Fruit fly (Drosophila melanogaster) whole organism, embryonic: ENCODE measurements around the gene CG5665.

Source experiments
- Ada2b ChIP-seq: fragments of 200-800 bp; sonication (Bioruptor generic); IDR thresholded peaks from 2 replicates; pipeline ENCODE4 v1.3.6; 2022; ENCODE audit warnings: missing biosample characterization, missing genetic modification characterization
- Atf6 ChIP-seq: fragments of 200-800 bp; sonication (Bioruptor generic); IDR thresholded peaks from 2 replicates; pipeline ENCODE4 v1.3.6; 2022; ENCODE audit warnings: missing biosample characterization, missing genetic modification characterization
- B-H1 ChIP-seq: fragments of 200-800 bp; sonication (Bioruptor generic); IDR thresholded peaks from 3 replicates; pipeline ENCODE4 v1.3.6; 2022; ENCODE audit warnings: missing biosample characterization, missing genetic modification characterization
- CG1024 ChIP-seq: fragments of 200-800 bp; sonication (Bioruptor generic); IDR thresholded peaks from 2 replicates; pipeline ENCODE4 v1.3.6; 2022; ENCODE audit warnings: missing biosample characterization, missing genetic modification characterization
- CG10543 ChIP-seq: fragments of 200-800 bp; sonication (Bioruptor generic); optimal IDR thresholded peaks from 3 replicates; lab custom pipeline; 2017; ENCODE audit warnings: missing biosample characterization, mild to moderate bottlenecking, missing genetic modification characterization, moderate library complexity
- CG11247 ChIP-seq: fragments of 200-800 bp; sonication (Bioruptor generic); IDR thresholded peaks from 2 replicates; pipeline ENCODE4 v1.3.6; 2022; ENCODE audit warnings: missing biosample characterization, missing genetic modification characterization
- CG11560 ChIP-seq: fragments of 200-800 bp; sonication (Bioruptor generic); IDR thresholded peaks from 3 replicates; pipeline ENCODE4 v1.3.6; 2022; ENCODE audit warnings: missing biosample characterization, missing genetic modification characterization
- CG12104 ChIP-seq: fragments of 200-800 bp; sonication (Bioruptor generic); optimal IDR thresholded peaks from 3 replicates; lab custom pipeline; 2016; ENCODE audit warnings: missing biosample characterization, missing genetic modification characterization
- CG12219 ChIP-seq: fragments of 200-800 bp; sonication (Bioruptor generic); optimal IDR thresholded peaks from 3 replicates; lab custom pipeline; 2018; ENCODE audit warnings: missing biosample characterization, mild to moderate bottlenecking, missing genetic modification characterization
- CG14441 ChIP-seq: fragments of 200-800 bp; sonication (Bioruptor generic); IDR thresholded peaks from 2 replicates; pipeline ENCODE4 v1.3.6; 2022; ENCODE audit warnings: missing biosample characterization, missing genetic modification characterization
- CG15269 ChIP-seq: fragments of 200-800 bp; sonication (Bioruptor generic); optimal IDR thresholded peaks from 2 replicates; lab custom pipeline; 2018; ENCODE audit warnings: missing biosample characterization, mild to moderate bottlenecking, missing genetic modification characterization, moderate library complexity
- CG16813 ChIP-seq: fragments of 200-800 bp; sonication (Bioruptor generic); IDR thresholded peaks from 3 replicates; pipeline ENCODE4 v1.3.6; 2022; ENCODE audit warnings: missing biosample characterization, missing genetic modification characterization; ENCODE audit not compliant: partially characterized antibody
- CG17568 ChIP-seq: fragments of 200-800 bp; sonication (Bioruptor generic); optimal IDR thresholded peaks from 2 replicates; lab custom pipeline; 2018; ENCODE audit warnings: missing biosample characterization, mild to moderate bottlenecking, missing genetic modification characterization, moderate library complexity
- CG1792 ChIP-seq: fragments of 200-800 bp; sonication (Bioruptor generic); optimal IDR thresholded peaks from 2 replicates; lab custom pipeline; 2016; ENCODE audit warnings: missing biosample characterization, missing genetic modification characterization
- CG18476 ChIP-seq: fragments of 200-800 bp; sonication (Bioruptor generic); optimal IDR thresholded peaks from 2 replicates; lab custom pipeline; 2016; ENCODE audit warnings: missing biosample characterization, mild to moderate bottlenecking, missing genetic modification characterization
- CG2712 ChIP-seq: fragments of 200-800 bp; optimal IDR thresholded peaks from 3 replicates; lab custom pipeline; 2019; ENCODE audit warnings: missing biosample characterization, mild to moderate bottlenecking, missing genetic modification characterization, moderate library complexity
- CG30403 ChIP-seq: fragments of 200-800 bp; sonication (Bioruptor generic); optimal IDR thresholded peaks from 3 replicates; lab custom pipeline; 2016; ENCODE audit warnings: missing biosample characterization, missing genetic modification characterization
- CG4360 ChIP-seq: fragments of 200-800 bp; sonication (Bioruptor generic); IDR thresholded peaks from 2 replicates; pipeline ENCODE4 v1.3.6; 2022; ENCODE audit warnings: missing biosample characterization, missing genetic modification characterization
- CG6272 ChIP-seq: fragments of 200-800 bp; sonication (Bioruptor generic); IDR thresholded peaks from 2 replicates; pipeline ENCODE4 v1.3.6; 2022; ENCODE audit warnings: missing biosample characterization, missing genetic modification characterization
- CG6813 ChIP-seq: fragments of 200-800 bp; sonication (Bioruptor generic); optimal IDR thresholded peaks from 2 replicates; lab custom pipeline; 2017; ENCODE audit warnings: missing biosample characterization, missing genetic modification characterization, mild to moderate bottlenecking, moderate library complexity, missing genetic modification reagents
- CG7928 ChIP-seq: fragments of 200-800 bp; sonication (Bioruptor generic); optimal IDR thresholded peaks from 2 replicates; lab custom pipeline; 2017; ENCODE audit warnings: missing biosample characterization, mild to moderate bottlenecking, missing genetic modification characterization
- CG9215 ChIP-seq: fragments of 200-800 bp; sonication (Bioruptor generic); IDR thresholded peaks from 2 replicates; pipeline ENCODE4 v1.3.6; 2022; ENCODE audit warnings: missing biosample characterization, missing genetic modification characterization
- CG9932 ChIP-seq: fragments of 200-800 bp; sonication (Bioruptor generic); IDR thresholded peaks from 2 replicates; pipeline ENCODE4 v1.3.6; 2022; ENCODE audit warnings: missing biosample characterization, missing genetic modification characterization
- Dbx ChIP-seq: fragments of 200-800 bp; sonication (Bioruptor generic); IDR thresholded peaks from 3 replicates; pipeline ENCODE4 v1.3.6; 2022; ENCODE audit warnings: missing biosample characterization, missing genetic modification characterization
- Deaf1 ChIP-seq: fragments of 200-800 bp; optimal IDR thresholded peaks from 3 replicates; lab custom pipeline; 2019; ENCODE audit warnings: missing biosample characterization, mild to moderate bottlenecking, missing genetic modification characterization, moderate library complexity
- Fer1 ChIP-seq: fragments of 200-800 bp; sonication (Bioruptor generic); optimal IDR thresholded peaks from 2 replicates; lab custom pipeline; 2017; ENCODE audit warnings: missing biosample characterization, mild to moderate bottlenecking, missing genetic modification characterization
- Hand ChIP-seq: fragments of 200-800 bp; sonication (Bioruptor generic); optimal IDR thresholded peaks from 2 replicates; lab custom pipeline; 2017; ENCODE audit warnings: mild to moderate bottlenecking, missing biosample characterization, missing genetic modification reagents, missing genetic modification characterization
- Hmx ChIP-seq: fragments of 200-800 bp; sonication (Bioruptor generic); optimal IDR thresholded peaks from 2 replicates; lab custom pipeline; 2016; ENCODE audit warnings: missing biosample characterization, missing genetic modification characterization
- Hr78 ChIP-seq, 2 experiments: fragments of 200-800 bp in 1 of 2; fragments of >200 bp in 1 of 2; sonication (Bioruptor generic) in 1 of 2; optimal IDR thresholded peaks; 2 replicates each; lab custom pipeline; 2017 to 2019; ENCODE audit warnings: missing biosample characterization in 2 of 2, missing genetic modification characterization in 2 of 2, mild to moderate bottlenecking in 1 of 2, moderate library complexity in 1 of 2
- Lhr ChIP-seq: fragments of 200-800 bp; sonication (Bioruptor generic); optimal IDR thresholded peaks from 3 replicates; lab custom pipeline; 2017; ENCODE audit warnings: mild to moderate bottlenecking, missing biosample characterization, missing genetic modification reagents, missing genetic modification characterization
- Med ChIP-seq: fragments of 200-800 bp; sonication (Bioruptor generic); peaks from one replicate; lab custom pipeline; 2016; ENCODE audit warnings: missing biosample characterization, missing genetic modification characterization, mild to moderate bottlenecking, inconsistent platforms, moderate library complexity
- Oaz ChIP-seq: fragments of 200-800 bp; sonication (Bioruptor generic); IDR thresholded peaks from 2 replicates; pipeline ENCODE4 v1.3.6; 2022; ENCODE audit warnings: missing biosample characterization, missing genetic modification characterization
- Poxn ChIP-seq: fragments of 200-800 bp; sonication (Bioruptor generic); IDR thresholded peaks from 2 replicates; pipeline ENCODE4 v1.3.6; 2022; ENCODE audit warnings: missing biosample characterization, missing genetic modification characterization
- Sin3A ChIP-seq: fragments of >200 bp; optimal IDR thresholded peaks from 2 replicates; lab custom pipeline; 2018
- Sry-δ ChIP-seq: fragments of 200-800 bp; sonication (Bioruptor generic); optimal IDR thresholded peaks from 2 replicates; lab custom pipeline; 2016; ENCODE audit warnings: missing biosample characterization, missing genetic modification characterization
- ab ChIP-seq: fragments of 200-800 bp; sonication (Bioruptor generic); optimal IDR thresholded peaks from 2 replicates; lab custom pipeline; 2016; ENCODE audit warnings: missing biosample characterization, missing genetic modification characterization
- ap ChIP-seq: fragments of 200-800 bp; sonication (Bioruptor generic); IDR thresholded peaks from 2 replicates; pipeline ENCODE4 v1.3.6; 2022; ENCODE audit warnings: missing biosample characterization, missing genetic modification characterization
- caup ChIP-seq: fragments of 200-800 bp; sonication (Bioruptor generic); optimal IDR thresholded peaks from 3 replicates; lab custom pipeline; 2017; ENCODE audit warnings: missing biosample characterization, mild to moderate bottlenecking, missing genetic modification characterization, moderate library complexity; ENCODE audit not compliant: severe bottlenecking
- chif ChIP-seq, 2 experiments: fragments of 200-800 bp; sonication (Bioruptor generic); optimal IDR thresholded peaks; 3 replicates each; lab custom pipeline; 2016; ENCODE audit warnings: missing biosample characterization in 2 of 2, missing genetic modification characterization in 2 of 2
- danr ChIP-seq: fragments of 200-800 bp; sonication (Bioruptor generic); IDR thresholded peaks from 2 replicates; pipeline ENCODE4 v1.3.6; 2022; ENCODE audit warnings: missing biosample characterization, missing genetic modification characterization
- fd96Cb ChIP-seq: fragments of 200-800 bp; sonication (Bioruptor generic); optimal IDR thresholded peaks from 2 replicates; lab custom pipeline; 2018; ENCODE audit warnings: missing biosample characterization, mild to moderate bottlenecking, missing genetic modification characterization, moderate library complexity
- gfzf ChIP-seq: fragments of 200-800 bp; sonication (Bioruptor generic); optimal IDR thresholded peaks from 2 replicates; lab custom pipeline; 2016; ENCODE audit warnings: missing biosample characterization, mild to moderate bottlenecking, missing genetic modification characterization, moderate library complexity
- h ChIP-seq: fragments of >200 bp; optimal IDR thresholded peaks from 2 replicates; lab custom pipeline; 2017
- jing ChIP-seq: fragments of 200-800 bp; sonication (Bioruptor generic); optimal IDR thresholded peaks from 2 replicates; lab custom pipeline; 2018; ENCODE audit warnings: missing biosample characterization, mild to moderate bottlenecking, missing genetic modification characterization
- jumu ChIP-seq: fragments of 200-800 bp; sonication (Bioruptor generic); optimal IDR thresholded peaks from 3 replicates; lab custom pipeline; 2016; ENCODE audit warnings: missing biosample characterization, missing genetic modification characterization
- maf-S ChIP-seq: fragments of 200-800 bp; sonication (Bioruptor generic); optimal IDR thresholded peaks from 2 replicates; lab custom pipeline; 2016; ENCODE audit warnings: missing biosample characterization, missing genetic modification characterization
- nmo ChIP-seq: fragments of 200-800 bp; sonication (Bioruptor generic); optimal IDR thresholded peaks from 2 replicates; lab custom pipeline; 2018; ENCODE audit warnings: missing biosample characterization, mild to moderate bottlenecking, missing genetic modification characterization, moderate library complexity
- phol ChIP-seq: fragments of 200-800 bp; sonication (Bioruptor generic); optimal IDR thresholded peaks from 3 replicates; lab custom pipeline; 2018; ENCODE audit warnings: missing biosample characterization, mild to moderate bottlenecking, missing genetic modification characterization, moderate library complexity
- ranshi ChIP-seq: fragments of 200-800 bp; sonication (Bioruptor generic); IDR thresholded peaks from 2 replicates; pipeline ENCODE4 v1.3.6; 2022; ENCODE audit warnings: missing biosample characterization, missing genetic modification characterization
- rib ChIP-seq: fragments of 200-800 bp; sonication (Bioruptor generic); IDR thresholded peaks from 2 replicates; pipeline ENCODE4 v1.3.6; 2022; ENCODE audit warnings: missing biosample characterization, missing genetic modification characterization
- usp ChIP-seq: fragments of >200 bp; optimal IDR thresholded peaks from 2 replicates; lab custom pipeline; 2017; ENCODE audit warnings: missing biosample characterization, missing genetic modification characterization
- zen ChIP-seq: fragments of 200-800 bp; sonication (Bioruptor generic); optimal IDR thresholded peaks from 3 replicates; lab custom pipeline; 2018; ENCODE audit warnings: missing biosample characterization, mild to moderate bottlenecking, missing genetic modification characterization, moderate library complexity

CG5665 gene

dm6 chr3L:20388983-20389382 lies 30.7 kb downstream of the CG5665 start (continued):
- TF ChIP-seq Sry-δ (GFP tag; lab: Kevin White, UChicago) (no peak), h (no peak), Ada2b (GFP tag; lab: Robert Waterston, UW) (0 out of 2 replicates have a peak, but pooled peaks have one; percentile 30), CG11560 (tag; lab: Robert Waterston, UW) (no peak), CG4360 (GFP tag; lab: Robert Waterston, UW) (no peak), Hr78 (GFP tag; optimal IDR thresholded peaks at IDR 0.05; lab: Kevin White, UChicago) (peak in 1 of 2 experiments; percentile 77), CG15269 (tag; lab: Kevin White, UChicago) (peak; percentile 59), Poxn (GFP tag; lab: Robert Waterston, UW) (no peak), nmo (peak; percentile 0), fd96Cb (tag; lab: Kevin White, UChicago) (no peak), Sin3A (lab: Kevin White, UChicago) (no peak), CG18476 (no peak), CG2712 (tag; lab: Kevin White, UChicago) (peak; percentile 12), CG1792 (GFP tag; lab: Kevin White, UChicago) (no peak), Med (GFP tag; lab: Kevin White, UChicago) (peak; percentile 92), CG10543 (no peak), jing (GFP tag; lab: Kevin White, UChicago) (no peak), CG1024 (GFP tag; lab: Robert Waterston, UW) (peak; percentile 3; the same call in 1 of the 2 replicates), Lhr (GFP tag; lab: Kevin White, UChicago) (no peak), CG7928 (GFP tag; lab: Kevin White, UChicago) (no peak), CG6272 (GFP tag; lab: Robert Waterston, UW) (no peak), Hand (no peak), CG11247 (GFP tag; lab: Robert Waterston, UW) (no peak), ap (no peak), Fer1 (GFP tag; lab: Kevin White, UChicago) (peak; percentile 59), caup (GFP tag; lab: Kevin White, UChicago) (peak; percentile 50), CG16813 (GFP tag; lab: Robert Waterston, UW) (no peak), zen (tag; lab: Kevin White, UChicago) (no peak), CG9215 (GFP tag; lab: Robert Waterston, UW) (no peak), CG12219 (GFP tag; lab: Kevin White, UChicago) (peak; percentile 34), danr (GFP tag; lab: Robert Waterston, UW) (no peak), chif (GFP tag; optimal IDR thresholded peaks at IDR 0.05; lab: Kevin White, UChicago) (peak in 1 of 2 experiments; percentile 13), CG30403 (peak; percentile 31), CG9932 (GFP tag; lab: Robert Waterston, UW) (peak; percentile 58), gfzf (GFP tag; lab: Kevin White, UChicago) (no peak), CG14441 (GFP tag; lab: Robert Waterston, UW) (peak; percentile 60; the same call in 1 of the 2 replicates), B-H1 (GFP tag; lab: Robert Waterston, UW) (no peak), Hmx (GFP tag; lab: Kevin White, UChicago) (no peak), CG17568 (no peak), maf-S (GFP tag; lab: Kevin White, UChicago) (no peak), jumu (peak; percentile 16), Deaf1 (peak; percentile 17), phol (tag; lab: Kevin White, UChicago) (no peak), CG6813 (GFP tag; lab: Kevin White, UChicago) (peak; percentile 10), rib (0 out of 2 replicates have a peak, but pooled peaks have one; percentile 19), ab (no peak), Dbx (GFP tag; lab: Robert Waterston, UW) (0 out of 3 replicates have a peak, but pooled peaks have one; percentile 18), ranshi (GFP tag; lab: Robert Waterston, UW) (peak; percentile 48), usp (GFP tag; lab: Kevin White, UChicago) (no peak), Atf6 (GFP tag; lab: Robert Waterston, UW) (peak; percentile 70), CG12104 (no peak), Oaz (GFP tag; lab: Robert Waterston, UW) (no peak)
